Fruit fly (Drosophila melanogaster): ENCODE results near the gene CG5151.

CG5151 gene

dm6 chr3L:16128481-16128972 lies 36.0 kb downstream of the CG5151 start, which contains the start of gene Pgm1 (continued):
- TF ChIP-seq CG12155 (GFP tag; optimal IDR thresholded peaks at IDR 0.05) (peak; percentile 88), CG4282 (GFP tag; optimal IDR thresholded peaks at IDR 0.05) (peak; percentile 87), jumu (GFP tag; optimal IDR thresholded peaks at IDR 0.05) (peak; percentile 89), zf30C (GFP tag; optimal IDR thresholded peaks at IDR 0.05) (no peak), Trl (optimal IDR thresholded peaks at IDR 0.05) (no peak), Trl (GFP tag; optimal IDR thresholded peaks at IDR 0.05) (peak; percentile 94), prd (optimal IDR thresholded peaks at IDR 0.05) (no peak), prd (GFP tag; IDR thresholded peaks at IDR 0.05) (peak; percentile 75), ab (GFP tag; optimal IDR thresholded peaks at IDR 0.05) (peak; percentile 79), rib (GFP tag; IDR thresholded peaks at IDR 0.05) (peak; percentile 72; the same call in 1 of the 2 replicates), ara (GFP tag; IDR thresholded peaks at IDR 0.05) (peak; percentile 76), dpn (GFP tag; optimal IDR thresholded peaks at IDR 0.05) (peak; percentile 89 to 90), CG31224 (GFP tag; IDR thresholded peaks at IDR 0.05) (peak; percentile 67), Abd-B (GFP tag; optimal IDR thresholded peaks at IDR 0.05) (no peak), kah (GFP tag; optimal IDR thresholded peaks at IDR 0.05) (peak; percentile 50), Fer2 (tag; optimal IDR thresholded peaks at IDR 0.05) (peak; percentile 64), stwl (tag; optimal IDR thresholded peaks at IDR 0.05) (peak; percentile 15), Sry-β (GFP tag; optimal IDR thresholded peaks at IDR 0.05) (no peak), CG4404 (GFP tag; IDR thresholded peaks at IDR 0.05) (peak; percentile 37), trh (GFP tag; optimal IDR thresholded peaks at IDR 0.05) (peak; percentile 51), CG33213 (GFP tag; optimal IDR thresholded peaks at IDR 0.05) (peak; percentile 85), CG34376 (GFP tag; optimal IDR thresholded peaks at IDR 0.05) (peak; percentile 98), scrt (GFP tag; optimal IDR thresholded peaks at IDR 0.05) (peak; percentile 80), Fer1 (GFP tag; optimal IDR thresholded peaks at IDR 0.05) (peak; percentile 89), kni (GFP tag; optimal IDR thresholded peaks at IDR 0.05) (no peak), CG6765 (GFP tag; optimal IDR thresholded peaks at IDR 0.05) (peak; percentile 74), CG11696 (GFP tag; IDR thresholded peaks at IDR 0.05) (peak; percentile 56; the same call in 1 of the 2 replicates), CG18262 (tag; optimal IDR thresholded peaks at IDR 0.05) (peak; percentile 76), NC2α (GFP tag; optimal IDR thresholded peaks at IDR 0.05) (peak; percentile 79), Lim3 (GFP tag; IDR thresholded peaks at IDR 0.05) (peak; percentile 21; the same call in 1 of the 2 replicates), CrebB (tag; optimal IDR thresholded peaks at IDR 0.05) (peak; percentile 89), Stat92E (GFP tag; optimal IDR thresholded peaks at IDR 0.05) (peak in 1 of 3 experiments; percentile 87), CG13287 (GFP tag; IDR thresholded peaks at IDR 0.05; ENCODE audit: partially characterized antibody) (0 out of 2 replicates have a peak, but pooled peaks have one; percentile 24), CG10654 (GFP tag; optimal IDR thresholded peaks at IDR 0.05) (peak; percentile 77), gfzf (GFP tag; optimal IDR thresholded peaks at IDR 0.05) (no peak), grau (tag; optimal IDR thresholded peaks at IDR 0.05) (peak; percentile 80), CG6791 (GFP tag; IDR thresholded peaks at IDR 0.05; ENCODE audit: partially characterized antibody) (no peak), CG12744 (GFP tag; optimal IDR thresholded peaks at IDR 0.05) (peak; percentile 82), CG6683 (GFP tag; optimal IDR thresholded peaks at IDR 0.05) (peak; percentile 40), YL-1 (GFP tag; optimal IDR thresholded peaks at IDR 0.05) (peak; percentile 61), hb (GFP tag; IDR thresholded peaks at IDR 0.05; ENCODE audit: partially characterized antibody) (no peak), run (tag; optimal IDR thresholded peaks at IDR 0.05) (peak; percentile 78), CG18011 (GFP tag; optimal IDR thresholded peaks at IDR 0.05) (peak; percentile 45), gt (GFP tag; IDR thresholded peaks at IDR 0.05) (no peak), CG12236 (GFP tag; optimal IDR thresholded peaks at IDR 0.05) (peak; percentile 81), CG8359 (GFP tag; optimal IDR thresholded peaks at IDR 0.05; ENCODE audit: borderline replicate concordance) (peak; percentile 37), MESR4 (GFP tag; optimal IDR thresholded peaks at IDR 0.05) (peak; percentile 42), CG8281 (tag; optimal IDR thresholded peaks at IDR 0.05) (no peak), Max (GFP tag; optimal IDR thresholded peaks at IDR 0.05) (peak; percentile 69), CG4328 (GFP tag; optimal IDR thresholded peaks at IDR 0.05) (no peak)
